Worm (Caenorhabditis elegans) whole organism, L2 larva: ENCODE results near the gene fip-4.

Experiments
- C34F6.9 ChIP-seq: fragments of 150-350 bp; optimal IDR thresholded peaks from 2 replicates; lab custom pipeline; 2014; ENCODE audit warnings: missing biosample characterization, missing genetic modification characterization
- F13H6.1 ChIP-seq: sonication (generic microtip); optimal IDR thresholded peaks from 2 replicates; lab custom pipeline; 2016; ENCODE audit warnings: missing genetic modification characterization, missing compliant biosample characterization
- Y55F3AM.14 ChIP-seq: fragments of 200-800 bp; sonication (Bioruptor generic); optimal IDR thresholded peaks from 2 replicates; lab custom pipeline; 2018; ENCODE audit warnings: mild to moderate bottlenecking, missing genetic modification characterization, missing compliant biosample characterization
- blmp-1 ChIP-seq: sonication (generic microtip); optimal IDR thresholded peaks from 2 replicates; lab custom pipeline; 2017; ENCODE audit warnings: missing genetic modification characterization, mild to moderate bottlenecking, missing compliant biosample characterization, antibody characterized with exemption, moderate library complexity; ENCODE audit not compliant: insufficient read depth
- ceh-16 ChIP-seq: fragments of 150-350 bp; optimal IDR thresholded peaks from 2 replicates; lab custom pipeline; 2014; ENCODE audit warnings: missing biosample characterization, missing genetic modification characterization
- crh-2 ChIP-seq: sonication (generic microtip); optimal IDR thresholded peaks from 2 replicates; lab custom pipeline; 2017; ENCODE audit warnings: missing biosample characterization, missing genetic modification characterization
- fos-1 ChIP-seq: fragments of 150-350 bp; optimal IDR thresholded peaks from 2 replicates; lab custom pipeline; 2014; ENCODE audit warnings: missing biosample characterization, missing genetic modification characterization
- lin-39 ChIP-seq: fragments of 150-350 bp; optimal IDR thresholded peaks from 2 replicates; lab custom pipeline; 2014; ENCODE audit warnings: missing biosample characterization, missing genetic modification reagents, missing genetic modification characterization
- lsy-2 ChIP-seq, 2 experiments: fragments of 150-350 bp in 1 of 2; sonication (generic microtip) in 1 of 2; optimal IDR thresholded peaks; 2 replicates each; lab custom pipeline; 2014 to 2017; ENCODE audit warnings: missing biosample characterization in 2 of 2, missing genetic modification characterization in 2 of 2
- mab-5 ChIP-seq: fragments of 150-350 bp; optimal IDR thresholded peaks from 2 replicates; lab custom pipeline; 2014; ENCODE audit warnings: missing biosample characterization, missing genetic modification characterization
- mbf-1 ChIP-seq: sonication (generic microtip); optimal IDR thresholded peaks from 2 replicates; lab custom pipeline; 2017; ENCODE audit warnings: missing biosample characterization, missing genetic modification characterization
- mdl-1 ChIP-seq, 2 experiments: fragments of 150-350 bp in 1 of 2; sonication (generic microtip) in 1 of 2; optimal IDR thresholded peaks; 2 replicates each; lab custom pipeline; 2017; ENCODE audit warnings: missing biosample characterization in 2 of 2, missing genetic modification characterization in 2 of 2
- nhr-11 ChIP-seq: fragments of 150-350 bp; optimal IDR thresholded peaks from 2 replicates; lab custom pipeline; 2014; ENCODE audit warnings: missing biosample characterization, missing genetic modification characterization
- nhr-129 ChIP-seq: fragments of 150-350 bp; optimal IDR thresholded peaks from 2 replicates; lab custom pipeline; 2014; ENCODE audit warnings: missing biosample characterization, missing genetic modification characterization
- nhr-23 ChIP-seq: fragments of 150-350 bp; optimal IDR thresholded peaks from 2 replicates; lab custom pipeline; 2014; ENCODE audit warnings: missing biosample characterization, missing genetic modification reagents, missing genetic modification characterization
- nhr-237 ChIP-seq: fragments of 150-350 bp; optimal IDR thresholded peaks from 2 replicates; lab custom pipeline; 2014; ENCODE audit warnings: missing biosample characterization, missing genetic modification characterization
- nhr-6 ChIP-seq: fragments of 150-350 bp; optimal IDR thresholded peaks from 2 replicates; lab custom pipeline; 2014; ENCODE audit warnings: missing biosample characterization, missing genetic modification characterization
- nhr-77 ChIP-seq: fragments of 150-350 bp; optimal IDR thresholded peaks from 2 replicates; lab custom pipeline; 2014; ENCODE audit warnings: missing biosample characterization, missing genetic modification characterization
- peb-1 ChIP-seq: fragments of 150-350 bp; optimal IDR thresholded peaks from 2 replicates; lab custom pipeline; 2014; ENCODE audit warnings: missing biosample characterization, missing genetic modification characterization
- sma-3 ChIP-seq: sonication (generic microtip); optimal IDR thresholded peaks from 2 replicates; lab custom pipeline; 2016; ENCODE audit warnings: missing genetic modification reagents, missing genetic modification characterization, missing compliant biosample characterization
- sma-9 ChIP-seq, 2 experiments: fragments of 150-350 bp in 1 of 2; sonication (generic microtip) in 1 of 2; optimal IDR thresholded peaks; 2 replicates each; lab custom pipeline; 2014 to 2016; ENCODE audit warnings: missing genetic modification characterization in 2 of 2, mild to moderate bottlenecking in 1 of 2, missing biosample characterization in 1 of 2, missing compliant biosample characterization in 1 of 2, missing genetic modification reagents in 1 of 2, moderate library complexity in 1 of 2
- unc-55 ChIP-seq: fragments of 150-350 bp; sonication (generic microtip); optimal IDR thresholded peaks from 3 replicates; lab custom pipeline; 2014; ENCODE audit warnings: missing biosample characterization, missing genetic modification reagents, missing genetic modification characterization
- unc-62 ChIP-seq: fragments of 150-350 bp; optimal IDR thresholded peaks from 2 replicates; lab custom pipeline; 2014; ENCODE audit warnings: missing biosample characterization, missing genetic modification reagents, missing genetic modification characterization
- zag-1 ChIP-seq: fragments of 150-350 bp; optimal IDR thresholded peaks from 2 replicates; lab custom pipeline; 2014; ENCODE audit warnings: missing biosample characterization, missing genetic modification characterization
- ztf-1 ChIP-seq: fragments of 200-800 bp; sonication (Bioruptor generic); conservative IDR thresholded peaks from 2 replicates; pipeline ENCODE4 v1.3.6; 2022; ENCODE audit warnings: missing genetic modification characterization, missing compliant biosample characterization
- ztf-4 ChIP-seq: fragments of 150-350 bp; optimal IDR thresholded peaks from 2 replicates; lab custom pipeline; 2014; ENCODE audit warnings: missing biosample characterization, missing genetic modification characterization

Gene fip-4

DNA sequence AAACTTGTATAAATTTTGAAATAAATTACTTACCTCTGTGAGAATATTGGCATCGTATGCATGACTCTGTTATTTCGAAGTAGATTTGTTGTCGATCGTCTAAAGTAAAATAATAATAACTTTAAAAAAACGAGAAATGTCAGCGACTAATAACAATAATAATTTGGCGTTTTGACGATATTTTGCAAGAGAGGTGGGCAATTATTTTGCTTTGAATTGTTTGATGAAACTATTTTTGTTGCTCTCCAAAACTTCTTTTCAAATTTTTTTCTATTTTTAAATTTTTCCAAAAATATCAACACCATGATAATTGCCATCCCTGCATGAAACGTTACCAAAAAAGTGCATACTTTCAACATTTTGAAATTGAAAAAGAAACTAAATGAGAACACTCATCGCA, 11.9 kb downstream of the fip-4 start, which contains the start of gene F41E6.7:
F41E6.7 (minus strand) TSS at position 101 of the 400 bp plus-strand sequence.
- TF ChIP-seq mdl-1 (tag; optimal IDR thresholded peaks at IDR 0.05; lab: Kevin White, UChicago) (no peak), blmp-1 (tag; lab: Kevin White, UChicago) (no peak), unc-55 (no peak)

DNA sequence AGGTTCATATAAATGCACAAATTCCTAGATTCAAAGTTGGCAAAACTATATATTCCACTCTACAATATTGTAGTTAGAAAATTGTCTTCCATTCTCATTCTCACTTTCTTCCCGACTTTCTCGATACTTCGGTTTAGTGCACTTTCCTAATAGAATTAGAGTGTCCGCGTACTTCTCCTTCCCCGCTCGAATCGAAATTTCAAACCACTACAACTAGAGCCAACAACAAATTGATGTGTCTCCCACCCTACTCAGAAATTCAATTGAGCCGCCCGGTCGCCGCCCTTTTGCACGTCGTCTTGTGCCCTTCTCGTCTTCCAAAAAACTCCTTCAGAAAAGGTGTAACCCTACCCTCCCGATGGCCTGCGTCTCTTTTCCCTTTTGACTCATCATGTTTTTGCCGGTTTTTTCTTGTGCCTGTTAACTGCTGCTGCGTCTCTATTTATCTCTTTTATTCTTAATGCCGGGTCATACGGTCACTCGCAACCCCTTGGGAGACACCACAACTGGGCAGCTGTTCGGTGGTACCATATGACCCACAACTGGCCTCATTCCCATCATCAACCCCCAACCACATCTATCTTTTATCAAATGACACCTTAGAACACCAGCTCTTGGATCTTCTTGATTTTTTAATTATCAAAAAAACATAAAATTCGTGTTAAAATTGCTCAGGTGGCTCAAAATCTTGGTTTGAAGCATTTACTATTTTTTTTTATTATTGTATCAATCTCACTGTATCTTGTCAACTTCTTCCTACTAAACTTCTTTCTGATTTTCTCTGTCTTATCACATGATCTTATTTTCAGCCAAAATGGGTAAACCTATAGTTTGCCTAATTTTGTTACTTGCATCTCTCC, 16.7 kb downstream of the fip-4 start, which contains the start of gene tag-196:
tag-196 (plus strand) TSS at position 810 of the 860 bp plus-strand sequence.
- TF ChIP-seq ztf-4 (tag; lab: Kevin White, UChicago): no peak
- peak; percentile 62 for TF ChIP-seq nhr-129
- peak in 1 of 2 experiments; percentile 29 for TF ChIP-seq lsy-2 (tag; optimal IDR thresholded peaks at IDR 0.05; lab: Kevin White, UChicago)
- no peak for TF ChIP-seq fos-1
- no peak for TF ChIP-seq nhr-23 (tag; lab: Kevin White, UChicago)
- peak; percentile 46 for TF ChIP-seq F13H6.1
- no peak for TF ChIP-seq crh-2
- peak; percentile 9 for TF ChIP-seq sma-9 (GFP tag; optimal IDR thresholded peaks at IDR 0.05; lab: Kevin White, UChicago)
- TF ChIP-seq sma-9 (tag; optimal IDR thresholded peaks at IDR 0.05; lab: Kevin White, UChicago): no peak
- TF ChIP-seq unc-55: no peak
- TF ChIP-seq ztf-1: no peak
- TF ChIP-seq, all 48 proteins: peak for 4

DNA sequence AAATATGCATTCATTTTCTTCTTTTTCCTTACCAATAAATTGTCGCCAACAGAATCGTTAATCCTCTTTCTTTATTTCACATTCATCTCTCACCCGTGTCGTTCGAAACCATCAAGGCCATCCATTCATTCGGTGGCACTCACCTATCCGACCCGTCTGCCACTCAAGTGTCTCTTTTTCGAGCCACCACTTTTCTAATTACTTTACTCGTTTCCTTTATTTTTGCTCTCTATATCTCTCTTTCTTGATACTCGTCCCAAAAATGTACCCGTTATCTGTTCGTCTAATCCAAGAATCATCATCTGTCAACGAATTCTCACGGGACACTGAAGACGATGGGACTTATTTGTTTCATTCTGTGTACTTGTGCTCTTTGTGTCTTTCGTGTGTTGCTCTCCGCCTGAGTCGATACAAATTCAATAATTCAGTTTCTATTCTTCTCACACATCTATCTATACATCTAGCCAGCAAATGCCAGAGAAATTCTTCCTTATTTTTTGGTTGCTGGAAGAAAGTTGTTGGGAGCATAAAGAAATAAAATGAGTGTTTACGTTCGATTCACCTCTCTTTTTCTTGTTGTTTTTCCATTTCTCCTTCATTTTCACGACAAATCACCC, 18.3 kb downstream of the fip-4 start:
- TF ChIP-seq fos-1 (no peak), sma-9 (GFP tag; optimal IDR thresholded peaks at IDR 0.05; lab: Kevin White, UChicago) (peak; percentile 10), sma-9 (tag; optimal IDR thresholded peaks at IDR 0.05; lab: Kevin White, UChicago) (no peak), mab-5 (no peak)

DNA sequence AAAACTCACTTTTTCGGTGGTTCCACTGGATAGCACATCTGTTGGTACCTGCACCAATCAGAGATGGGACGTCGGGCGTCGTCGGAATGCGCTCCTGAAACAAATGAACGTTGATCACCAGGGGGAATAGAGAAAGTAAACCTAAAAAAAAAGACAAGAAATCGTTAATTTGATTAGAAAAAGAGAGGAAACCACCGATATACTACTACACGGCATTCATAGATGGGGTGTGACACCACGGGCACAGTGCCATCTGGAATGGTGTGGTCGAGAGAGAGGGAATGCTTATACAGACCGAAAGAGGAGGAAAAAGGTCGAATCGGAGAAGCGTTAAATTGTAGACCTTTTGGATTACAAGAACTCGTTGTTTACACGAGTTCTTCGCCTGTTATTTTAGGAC, 23.0 kb downstream of the fip-4 start, which contains the start of gene C10B5.3:
C10B5.3 (minus strand) TSS at position 101 of the 400 bp plus-strand sequence.
- TF ChIP-seq Y55F3AM.14 (GFP tag; lab: Kevin White, UChicago): no peak
- TF ChIP-seq lin-39 (tag; lab: Kevin White, UChicago): no peak
- TF ChIP-seq unc-55: no peak
- no peak for TF ChIP-seq ceh-16 (tag; lab: Kevin White, UChicago)
- TF ChIP-seq nhr-77 (tag; lab: Kevin White, UChicago): no peak
- no peak for TF ChIP-seq unc-62

DNA sequence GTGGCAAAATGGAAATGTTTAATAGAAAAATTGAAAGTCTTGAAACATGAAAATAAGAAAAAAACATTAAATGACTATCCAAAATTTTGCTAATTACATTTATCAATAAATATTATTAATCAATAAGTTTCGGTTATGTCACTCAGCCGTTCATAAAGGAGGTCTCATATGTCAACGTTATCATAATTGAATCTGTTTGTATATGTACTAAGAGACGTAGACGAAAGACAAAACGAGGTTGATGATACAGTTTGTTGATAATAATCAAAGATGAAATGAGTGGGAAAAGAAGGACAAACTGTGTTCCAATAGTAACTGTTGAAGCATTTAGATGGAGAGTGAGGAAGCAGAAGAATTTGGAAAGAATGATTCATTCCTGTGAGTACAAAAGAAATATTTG, 24.1 kb downstream of the fip-4 start:
- TF ChIP-seq blmp-1 (tag; lab: Kevin White, UChicago) (no peak), sma-9 (GFP tag; optimal IDR thresholded peaks at IDR 0.05; lab: Kevin White, UChicago) (peak; percentile 26), sma-9 (tag; optimal IDR thresholded peaks at IDR 0.05; lab: Kevin White, UChicago) (no peak), sma-3 (GFP tag; lab: Kevin White, UChicago) (no peak), C34F6.9 (tag; lab: Kevin White, UChicago) (no peak), unc-62 (no peak), zag-1 (tag; lab: Kevin White, UChicago) (no peak), crh-2 (peak; percentile 17), fos-1 (peak; percentile 80), peb-1 (tag; lab: Kevin White, UChicago) (no peak)

DNA sequence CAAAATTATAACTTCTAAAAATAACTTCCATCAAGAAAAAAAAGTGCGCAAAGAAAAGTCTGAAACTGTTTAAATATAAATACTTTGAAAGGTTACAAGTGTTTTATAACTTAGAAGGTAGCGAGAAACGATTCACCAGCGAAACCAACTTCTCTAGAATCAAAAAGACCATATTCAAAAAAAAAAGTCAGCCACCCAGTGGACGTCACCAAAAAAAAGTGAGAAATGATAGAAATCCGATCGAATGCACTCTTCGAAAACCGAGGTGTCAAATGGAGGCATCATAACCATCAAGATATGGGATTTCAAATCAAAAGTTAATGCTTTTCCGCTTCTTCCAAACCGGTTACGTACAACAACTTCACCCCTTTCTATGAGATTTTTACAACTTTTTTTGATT, 24.6 kb downstream of the fip-4 start:
- no peak for TF ChIP-seq nhr-237 (tag; lab: Kevin White, UChicago)
- TF ChIP-seq ceh-16 (tag; lab: Kevin White, UChicago): no peak
- TF ChIP-seq mbf-1 (tag; lab: Kevin White, UChicago): no peak
- no peak for TF ChIP-seq nhr-6 (tag; lab: Kevin White, UChicago)
- no peak for TF ChIP-seq sma-3 (GFP tag; lab: Kevin White, UChicago)
- TF ChIP-seq F13H6.1: no peak
- no peak for TF ChIP-seq lin-39 (tag; lab: Kevin White, UChicago)
- no peak for TF ChIP-seq unc-62
- no peak for TF ChIP-seq nhr-77 (tag; lab: Kevin White, UChicago)

DNA sequence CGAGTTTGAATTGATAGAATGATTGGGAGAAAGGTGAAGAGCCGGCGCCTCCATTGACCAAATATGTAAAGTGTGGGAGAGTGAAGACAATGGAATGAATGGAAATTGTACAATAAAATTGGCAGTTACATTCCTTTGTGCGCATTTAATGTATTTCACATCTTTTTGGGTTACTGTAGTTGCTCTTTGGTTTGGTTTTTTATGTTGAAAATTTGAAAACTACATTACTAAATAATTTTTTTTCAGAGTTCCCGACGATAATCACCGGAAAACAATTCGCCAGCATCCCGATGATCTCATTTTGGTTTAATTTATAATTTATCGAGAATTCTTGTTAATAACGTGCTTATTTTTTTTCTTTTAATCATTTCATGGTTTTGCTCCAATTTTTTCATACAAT, 30.1 kb downstream of the fip-4 start, which contains the start of gene C10B5.1:
C10B5.1 (plus strand) TSS at position 301 of the 400 bp plus-strand sequence.
- TF ChIP-seq mdl-1 (tag; optimal IDR thresholded peaks at IDR 0.05; lab: Kevin White, UChicago) (no peak), sma-9 (GFP tag; optimal IDR thresholded peaks at IDR 0.05; lab: Kevin White, UChicago) (no peak), sma-9 (tag; optimal IDR thresholded peaks at IDR 0.05; lab: Kevin White, UChicago) (no peak), C34F6.9 (tag; lab: Kevin White, UChicago) (no peak), nhr-11 (no peak)
